Worm (Caenorhabditis elegans): ENCODE data around the gene let-4.

- TF ChIP-seq nhr-11 (tag; optimal IDR thresholded peaks at IDR 0.05) (no peak), ama-1 (optimal IDR thresholded peaks at IDR 0.05) (no peak), gmeb-2 (tag; optimal IDR thresholded peaks at IDR 0.05) (no peak), ceh-48 (tag; optimal IDR thresholded peaks at IDR 0.05) (no peak), C08G9.2 (tag; optimal IDR thresholded peaks at IDR 0.05) (no peak)
Observed at ce11 chrX:14534117-14534516, 43.6 kb upstream of the let-4 start, which contains the start of gene T24C2.5.
